Fruit fly (Drosophila melanogaster) whole organism, embryonic: ENCODE data around the gene Ctr1B.

Experiments
- CG10366 ChIP-seq: fragments of 200-800 bp; sonication (Bioruptor generic); IDR thresholded peaks from 2 replicates; pipeline ENCODE4 v1.3.6; 2022; ENCODE audit warnings: missing biosample characterization, missing genetic modification characterization
- CG10431 ChIP-seq: fragments of 200-800 bp; sonication (Bioruptor generic); optimal IDR thresholded peaks from 3 replicates; lab custom pipeline; 2018; ENCODE audit warnings: missing biosample characterization, mild to moderate bottlenecking, missing genetic modification characterization
- CG12391 ChIP-seq: fragments of 200-800 bp; sonication (Bioruptor generic); optimal IDR thresholded peaks from 3 replicates; lab custom pipeline; 2018; ENCODE audit warnings: missing biosample characterization, mild to moderate bottlenecking, missing genetic modification characterization, moderate library complexity
- CG13123 ChIP-seq: fragments of 200-800 bp; sonication (Bioruptor generic); optimal IDR thresholded peaks from 2 replicates; lab custom pipeline; 2016; ENCODE audit warnings: missing biosample characterization, missing genetic modification characterization
- CG13624 ChIP-seq: fragments of 200-800 bp; sonication (Bioruptor generic); optimal IDR thresholded peaks from 2 replicates; lab custom pipeline; 2016; ENCODE audit warnings: missing biosample characterization, missing genetic modification characterization
- CG15011 ChIP-seq: fragments of 200-800 bp; sonication (Bioruptor generic); optimal IDR thresholded peaks from 3 replicates; lab custom pipeline; 2018; ENCODE audit warnings: missing biosample characterization, mild to moderate bottlenecking, missing genetic modification characterization
- CG15479 ChIP-seq: fragments of 200-800 bp; sonication (Bioruptor generic); optimal IDR thresholded peaks from 3 replicates; lab custom pipeline; 2019; ENCODE audit warnings: missing biosample characterization, mild to moderate bottlenecking, missing genetic modification characterization, moderate library complexity
- CG16813 ChIP-seq: fragments of 200-800 bp; sonication (Bioruptor generic); IDR thresholded peaks from 3 replicates; pipeline ENCODE4 v1.3.6; 2022; ENCODE audit warnings: missing biosample characterization, missing genetic modification characterization; ENCODE audit not compliant: partially characterized antibody
- CG17385 ChIP-seq: fragments of 200-800 bp; sonication (Bioruptor generic); optimal IDR thresholded peaks from 3 replicates; lab custom pipeline; 2018; ENCODE audit warnings: missing biosample characterization, mild to moderate bottlenecking, missing genetic modification characterization
- CG17912 ChIP-seq: fragments of 200-800 bp; sonication (Bioruptor generic); optimal IDR thresholded peaks from 2 replicates; lab custom pipeline; 2018; ENCODE audit warnings: missing biosample characterization, mild to moderate bottlenecking, missing genetic modification characterization
- CG18262 ChIP-seq: fragments of 200-800 bp; optimal IDR thresholded peaks from 3 replicates; lab custom pipeline; 2019; ENCODE audit warnings: missing biosample characterization, mild to moderate bottlenecking, missing genetic modification characterization, moderate library complexity
- CG18476 ChIP-seq: fragments of 200-800 bp; sonication (Bioruptor generic); optimal IDR thresholded peaks from 2 replicates; lab custom pipeline; 2016; ENCODE audit warnings: missing biosample characterization, mild to moderate bottlenecking, missing genetic modification characterization
- CG18764 ChIP-seq: fragments of 200-800 bp; sonication (Bioruptor generic); optimal IDR thresholded peaks from 3 replicates; lab custom pipeline; 2016; ENCODE audit warnings: missing biosample characterization, missing genetic modification characterization
- CG2712 ChIP-seq: fragments of 200-800 bp; optimal IDR thresholded peaks from 3 replicates; lab custom pipeline; 2019; ENCODE audit warnings: missing biosample characterization, mild to moderate bottlenecking, missing genetic modification characterization, moderate library complexity
- CG32532 ChIP-seq: fragments of 200-800 bp; sonication (Bioruptor generic); IDR thresholded peaks from 2 replicates; pipeline ENCODE4 v1.3.6; 2022; ENCODE audit warnings: missing biosample characterization, missing genetic modification characterization
- CG34422 ChIP-seq: fragments of 200-800 bp; sonication (Bioruptor generic); IDR thresholded peaks from 3 replicates; pipeline ENCODE4 v1.3.6; 2022; ENCODE audit warnings: missing biosample characterization, missing genetic modification characterization
- CG4707 ChIP-seq: fragments of 200-800 bp; sonication (Bioruptor generic); optimal IDR thresholded peaks from 2 replicates; lab custom pipeline; 2018; ENCODE audit warnings: missing biosample characterization, mild to moderate bottlenecking, missing genetic modification characterization, moderate library complexity
- CG4730 ChIP-seq: fragments of 200-800 bp; sonication (Bioruptor generic); IDR thresholded peaks from 2 replicates; pipeline ENCODE4 v1.3.6; 2022; ENCODE audit warnings: missing biosample characterization, missing genetic modification characterization
- CG7839 ChIP-seq: fragments of 200-800 bp; sonication (Bioruptor generic); optimal IDR thresholded peaks from 3 replicates; lab custom pipeline; 2018; ENCODE audit warnings: missing biosample characterization, mild to moderate bottlenecking, missing genetic modification characterization, moderate library complexity
- CG7987 ChIP-seq: fragments of 200-800 bp; sonication (Bioruptor generic); optimal IDR thresholded peaks from 2 replicates; lab custom pipeline; 2018; ENCODE audit warnings: missing biosample characterization, mild to moderate bottlenecking, missing genetic modification characterization, moderate library complexity
- CG8290 ChIP-seq, 3 experiments: fragments of 200-800 bp; sonication (Bioruptor generic); optimal IDR thresholded peaks; 2 replicates each; lab custom pipeline; 2016 to 2019; ENCODE audit warnings: missing biosample characterization in 3 of 3, missing genetic modification characterization in 3 of 3, mild to moderate bottlenecking in 2 of 3, moderate library complexity in 1 of 3
- CG8478 ChIP-seq: fragments of >200 bp; optimal IDR thresholded peaks from 2 replicates; lab custom pipeline; 2018
- CG9932 ChIP-seq: fragments of 200-800 bp; sonication (Bioruptor generic); IDR thresholded peaks from 2 replicates; pipeline ENCODE4 v1.3.6; 2022; ENCODE audit warnings: missing biosample characterization, missing genetic modification characterization
- Dbx ChIP-seq: fragments of 200-800 bp; sonication (Bioruptor generic); IDR thresholded peaks from 3 replicates; pipeline ENCODE4 v1.3.6; 2022; ENCODE audit warnings: missing biosample characterization, missing genetic modification characterization
- Gug ChIP-seq: fragments of 200-800 bp; sonication (Bioruptor generic); IDR thresholded peaks from 4 replicates; pipeline ENCODE4 v1.3.6; 2022; ENCODE audit warnings: missing biosample characterization, missing genetic modification characterization
- HHEX ChIP-seq: fragments of 200-800 bp; sonication (Bioruptor generic); optimal IDR thresholded peaks from 3 replicates; lab custom pipeline; 2017; ENCODE audit warnings: missing biosample characterization, mild to moderate bottlenecking, missing genetic modification characterization, missing genetic modification reagents
- HLH3B ChIP-seq: fragments of 200-800 bp; sonication (Bioruptor generic); IDR thresholded peaks from 2 replicates; pipeline ENCODE4 v1.3.6; 2022; ENCODE audit warnings: missing biosample characterization, missing genetic modification characterization
- Hmx ChIP-seq: fragments of 200-800 bp; sonication (Bioruptor generic); optimal IDR thresholded peaks from 2 replicates; lab custom pipeline; 2016; ENCODE audit warnings: missing biosample characterization, missing genetic modification characterization
- MBD-R2 ChIP-seq: fragments of 200-800 bp; sonication (Bioruptor generic); IDR thresholded peaks from 2 replicates; pipeline ENCODE4 v1.3.6; 2022; ENCODE audit warnings: missing biosample characterization, missing genetic modification characterization
- NFAT ChIP-seq: fragments of 200-800 bp; sonication (Bioruptor generic); IDR thresholded peaks from 2 replicates; pipeline ENCODE4 v1.3.6; 2022; ENCODE audit warnings: missing biosample characterization, missing genetic modification characterization
- Nf-YB ChIP-seq: fragments of 200-800 bp; sonication (Bioruptor generic); optimal IDR thresholded peaks from 3 replicates; lab custom pipeline; 2019; ENCODE audit warnings: missing biosample characterization, mild to moderate bottlenecking, missing genetic modification characterization, moderate library complexity
- Rfx ChIP-seq: fragments of 200-800 bp; sonication (Bioruptor generic); IDR thresholded peaks from 2 replicates; pipeline ENCODE4 v1.3.6; 2022; ENCODE audit warnings: missing biosample characterization, missing genetic modification characterization
- az2 ChIP-seq: fragments of 200-800 bp; sonication (Bioruptor generic); optimal IDR thresholded peaks from 3 replicates; lab custom pipeline; 2016; ENCODE audit warnings: missing biosample characterization, missing genetic modification characterization
- bcd ChIP-seq: fragments of 200-800 bp; sonication (Bioruptor generic); optimal IDR thresholded peaks from 2 replicates; lab custom pipeline; 2017; ENCODE audit warnings: missing biosample characterization, mild to moderate bottlenecking, missing genetic modification characterization
- cad ChIP-seq: fragments of >200 bp; optimal IDR thresholded peaks from 2 replicates; lab custom pipeline; 2017; ENCODE audit warnings: missing biosample characterization, missing genetic modification characterization
- dm ChIP-seq: fragments of 200-800 bp; sonication (Bioruptor generic); optimal IDR thresholded peaks from 3 replicates; lab custom pipeline; 2016; ENCODE audit warnings: missing biosample characterization, missing genetic modification characterization
- exex ChIP-seq: fragments of 200-800 bp; sonication (Bioruptor generic); optimal IDR thresholded peaks from 4 replicates; lab custom pipeline; 2018; ENCODE audit warnings: missing biosample characterization, mild to moderate bottlenecking, missing genetic modification characterization, moderate library complexity
- grau ChIP-seq: fragments of 200-800 bp; optimal IDR thresholded peaks from 3 replicates; lab custom pipeline; 2019; ENCODE audit warnings: missing biosample characterization, mild to moderate bottlenecking, missing genetic modification characterization, moderate library complexity
- hkb ChIP-seq, 2 experiments: fragments of 200-800 bp in 1 of 2; fragments of >200 bp in 1 of 2; sonication (Bioruptor generic) in 1 of 2; IDR thresholded peaks in 1 of 2; optimal IDR thresholded peaks in 1 of 2; 2 replicates each; pipeline versions ENCODE4 v1.3.6 to Lab custom; 2017 to 2022; ENCODE audit warnings: missing biosample characterization in 1 of 2, missing genetic modification characterization in 1 of 2
- kni ChIP-seq: fragments of 200-800 bp; sonication (Bioruptor generic); optimal IDR thresholded peaks from 3 replicates; lab custom pipeline; 2017; ENCODE audit warnings: mild to moderate bottlenecking, missing biosample characterization, missing genetic modification reagents, missing genetic modification characterization
- lilli ChIP-seq: fragments of 200-800 bp; sonication (Bioruptor generic); optimal IDR thresholded peaks from 3 replicates; lab custom pipeline; 2016; ENCODE audit warnings: missing biosample characterization, missing genetic modification characterization
- lov ChIP-seq, 2 experiments: fragments of 200-800 bp in 1 of 2; fragments of >200 bp in 1 of 2; sonication (Bioruptor generic) in 1 of 2; IDR thresholded peaks in 1 of 2; optimal IDR thresholded peaks in 1 of 2; 2 replicates in 1 of 2; 3 replicates in 1 of 2; pipeline versions ENCODE4 v1.3.6 to Lab custom; 2017 to 2022; ENCODE audit warnings: missing biosample characterization in 1 of 2, missing genetic modification characterization in 1 of 2
- nom ChIP-seq: fragments of 200-800 bp; sonication (Bioruptor generic); optimal IDR thresholded peaks from 2 replicates; lab custom pipeline; 2017; ENCODE audit warnings: missing biosample characterization, missing genetic modification characterization, mild to moderate bottlenecking, moderate library complexity, missing genetic modification reagents
- prd ChIP-seq, 3 experiments: fragments of >200 bp in 2 of 3; fragments of 200-800 bp in 1 of 3; sonication (Bioruptor generic) in 1 of 3; optimal IDR thresholded peaks in 2 of 3; IDR thresholded peaks in 1 of 3; 2 replicates in 2 of 3; 3 replicates in 1 of 3; pipeline versions ENCODE4 v1.3.6 to Lab custom; 2017 to 2022; ENCODE audit warnings: missing biosample characterization in 1 of 3, missing genetic modification characterization in 1 of 3
- sna ChIP-seq: fragments of 200-800 bp; sonication (Bioruptor generic); IDR thresholded peaks from 2 replicates; pipeline ENCODE4 v1.3.6; 2022; ENCODE audit warnings: missing biosample characterization, missing genetic modification characterization; ENCODE audit not compliant: partially characterized antibody
- so ChIP-seq: fragments of 200-800 bp; sonication (Bioruptor generic); IDR thresholded peaks from 3 replicates; pipeline ENCODE4 v1.3.6; 2022; ENCODE audit warnings: missing biosample characterization, missing genetic modification characterization
- sob ChIP-seq: fragments of 200-800 bp; sonication (Bioruptor generic); IDR thresholded peaks from 2 replicates; pipeline ENCODE4 v1.3.6; 2022; ENCODE audit warnings: missing biosample characterization, missing genetic modification characterization
- wek ChIP-seq: fragments of 200-800 bp; sonication (Bioruptor generic); optimal IDR thresholded peaks from 3 replicates; lab custom pipeline; 2018; ENCODE audit warnings: missing biosample characterization, mild to moderate bottlenecking, missing genetic modification characterization, moderate library complexity

The Ctr1B gene

dm6 chr3R:8303848-8304247 is 13.6 kb upstream of the Ctr1B start, which contains the start of gene nac (continued):
- TF ChIP-seq CG7839 (tag; lab: Kevin White, UChicago) = peak; percentile 5
- TF ChIP-seq CG13624 (GFP tag; lab: Kevin White, UChicago) = peak; percentile 28
- peak; percentile 31 for TF ChIP-seq grau
- peak; percentile 33; the same call in 1 of the 2 replicates for TF ChIP-seq CG32532 (GFP tag; lab: Robert Waterston, UW)
- TF ChIP-seq CG18262 (tag; lab: Kevin White, UChicago) = peak; percentile 11
- peak; percentile 41 for TF ChIP-seq lilli (GFP tag; lab: Kevin White, UChicago)
- TF ChIP-seq az2 (GFP tag; lab: Kevin White, UChicago) = no peak
- peak; percentile 49 for TF ChIP-seq CG9932 (GFP tag; lab: Robert Waterston, UW)
- TF ChIP-seq CG16813 (GFP tag; lab: Robert Waterston, UW) = no peak
- TF ChIP-seq CG17912 = no peak
- TF ChIP-seq CG18476 (GFP tag; lab: Kevin White, UChicago) = peak; percentile 100
- no peak for TF ChIP-seq CG13123 (GFP tag; lab: Kevin White, UChicago)
- TF ChIP-seq Rfx (GFP tag; lab: Robert Waterston, UW) = peak; percentile 40; the same call in 1 of the 2 replicates
- no peak for TF ChIP-seq CG4730 (GFP tag; lab: Robert Waterston, UW)
- no peak for TF ChIP-seq wek (GFP tag; lab: Kevin White, UChicago)
- TF ChIP-seq MBD-R2 (GFP tag; lab: Robert Waterston, UW) = peak; percentile 79
- no peak for TF ChIP-seq CG8478 (lab: Kevin White, UChicago)
- TF ChIP-seq hkb (optimal IDR thresholded peaks at IDR 0.05; lab: Kevin White, UChicago) = peak; percentile 97
- no peak for TF ChIP-seq hkb (GFP tag; IDR thresholded peaks at IDR 0.05; lab: Robert Waterston, UW)
- 0 out of 2 replicates have a peak, but pooled peaks have one; percentile 14 for TF ChIP-seq sob (GFP tag; lab: Robert Waterston, UW)
- TF ChIP-seq cad (GFP tag; lab: Kevin White, UChicago) = no peak
- no peak for TF ChIP-seq CG4707
- no peak for TF ChIP-seq kni (GFP tag; lab: Kevin White, UChicago)
- TF ChIP-seq sna (GFP tag; lab: Robert Waterston, UW) = 0 out of 2 replicates have a peak, but pooled peaks have one; percentile 16
- peak; percentile 19 for TF ChIP-seq CG15479 (GFP tag; lab: Kevin White, UChicago)
- peak; percentile 7 for TF ChIP-seq CG2712 (tag; lab: Kevin White, UChicago)
- no peak for TF ChIP-seq CG8290 (GFP tag; optimal IDR thresholded peaks at IDR 0.05; lab: Kevin White, UChicago)
- peak in 1 of 2 experiments; percentile 62 for TF ChIP-seq CG8290 (tag; optimal IDR thresholded peaks at IDR 0.05; lab: Kevin White, UChicago)
- no peak for TF ChIP-seq prd (optimal IDR thresholded peaks at IDR 0.05; lab: Kevin White, UChicago)
- no peak for TF ChIP-seq prd (GFP tag; IDR thresholded peaks at IDR 0.05; lab: Robert Waterston, UW)
- TF ChIP-seq dm (GFP tag; lab: Kevin White, UChicago) = no peak
- peak; percentile 61; the same call in 2 of the 3 replicates for TF ChIP-seq CG34422
- peak; percentile 37 for TF ChIP-seq NFAT
- TF ChIP-seq CG15011 = no peak
- peak; percentile 17 for TF ChIP-seq CG12391 (tag; lab: Kevin White, UChicago)
- TF ChIP-seq HLH3B (GFP tag; lab: Robert Waterston, UW) = peak; percentile 19; the same call in 1 of the 2 replicates
- TF ChIP-seq CG17385 (GFP tag; lab: Kevin White, UChicago) = peak; percentile 12
- 0 out of 3 replicates have a peak, but pooled peaks have one; percentile 36 for TF ChIP-seq Dbx
- TF ChIP-seq CG10366 (GFP tag; lab: Robert Waterston, UW) = 0 out of 2 replicates have a peak, but pooled peaks have one; percentile 20
- 0 out of 3 replicates have a peak, but pooled peaks have one; percentile 12 for TF ChIP-seq so
- peak; percentile 6 for TF ChIP-seq nom (GFP tag; lab: Kevin White, UChicago)
- TF ChIP-seq Gug (GFP tag; lab: Robert Waterston, UW) = no peak
- no peak for TF ChIP-seq HHEX
- TF ChIP-seq CG10431 (GFP tag; lab: Kevin White, UChicago) = no peak
- no peak for TF ChIP-seq Nf-YB (GFP tag; lab: Kevin White, UChicago)
- TF ChIP-seq Hmx (GFP tag; lab: Kevin White, UChicago) = no peak
- TF ChIP-seq CG18764 = no peak
- no peak for TF ChIP-seq exex
- no peak for TF ChIP-seq bcd
- peak; percentile 12 for TF ChIP-seq CG7987 (GFP tag; lab: Kevin White, UChicago)
- TF ChIP-seq lov (optimal IDR thresholded peaks at IDR 0.05; lab: Kevin White, UChicago) = no peak
- no peak for TF ChIP-seq lov (GFP tag; IDR thresholded peaks at IDR 0.05; lab: Robert Waterston, UW)
